Fruit fly (Drosophila melanogaster) whole organism, adult: ENCODE data around the gene CG32212.

Experiments used
- CG11617 ChIP-seq: fragments of 200-800 bp; sonication (Bioruptor generic); optimal IDR thresholded peaks from 2 replicates; lab custom pipeline; 2017; ENCODE audit warnings: mild to moderate bottlenecking, missing biosample characterization, missing genetic modification reagents, missing genetic modification characterization
- CG12768 ChIP-seq: fragments of 200-800 bp; sonication (Bioruptor generic); optimal IDR thresholded peaks from 2 replicates; lab custom pipeline; 2017; ENCODE audit warnings: missing biosample characterization, missing genetic modification characterization, mild to moderate bottlenecking, moderate library complexity, missing genetic modification reagents
- CG14711 ChIP-seq: fragments of 200-800 bp; sonication (Bioruptor generic); optimal IDR thresholded peaks from 2 replicates; lab custom pipeline; 2018; ENCODE audit warnings: missing biosample characterization, mild to moderate bottlenecking, missing genetic modification characterization, moderate library complexity
- CG1620 ChIP-seq: fragments of 200-800 bp; sonication (Bioruptor generic); optimal IDR thresholded peaks from 2 replicates; lab custom pipeline; 2016; ENCODE audit warnings: missing biosample characterization, missing genetic modification characterization
- CG33017 ChIP-seq: fragments of 200-800 bp; sonication (Bioruptor generic); optimal IDR thresholded peaks from 2 replicates; lab custom pipeline; 2018; ENCODE audit warnings: missing biosample characterization, mild to moderate bottlenecking, missing genetic modification characterization, moderate library complexity
- CG5204 ChIP-seq: fragments of 200-800 bp; sonication (Bioruptor generic); optimal IDR thresholded peaks from 2 replicates; lab custom pipeline; 2016; ENCODE audit warnings: missing biosample characterization, missing genetic modification characterization
- CG7045 ChIP-seq: fragments of 200-800 bp; sonication (Bioruptor generic); optimal IDR thresholded peaks from 2 replicates; lab custom pipeline; 2017; ENCODE audit warnings: missing biosample characterization, mild to moderate bottlenecking, missing genetic modification characterization
- CG7101 ChIP-seq: fragments of 200-800 bp; sonication (Bioruptor generic); optimal IDR thresholded peaks from 2 replicates; lab custom pipeline; 2018; ENCODE audit warnings: missing biosample characterization, mild to moderate bottlenecking, missing genetic modification characterization, moderate library complexity
- Clk ChIP-seq: fragments of 200-800 bp; sonication (Bioruptor generic); optimal IDR thresholded peaks from 2 replicates; lab custom pipeline; 2017; ENCODE audit warnings: missing biosample characterization, missing genetic modification characterization
- Crg-1 ChIP-seq: fragments of 200-800 bp; sonication (Bioruptor generic); optimal IDR thresholded peaks from 2 replicates; lab custom pipeline; 2016; ENCODE audit warnings: missing biosample characterization, missing genetic modification characterization
- Hr96 ChIP-seq: fragments of 200-800 bp; sonication (Bioruptor generic); optimal IDR thresholded peaks from 2 replicates; lab custom pipeline; 2016; ENCODE audit warnings: missing biosample characterization, missing genetic modification characterization
- Mnt ChIP-seq: fragments of 200-800 bp; sonication (Bioruptor generic); optimal IDR thresholded peaks from 2 replicates; lab custom pipeline; 2016; ENCODE audit warnings: missing biosample characterization, mild to moderate bottlenecking, missing genetic modification characterization
- bab1 ChIP-seq: fragments of 200-800 bp; sonication (Bioruptor generic); optimal IDR thresholded peaks from 3 replicates; lab custom pipeline; 2019; ENCODE audit warnings: missing biosample characterization, mild to moderate bottlenecking, missing genetic modification characterization, moderate library complexity
- cic ChIP-seq: fragments of 200-800 bp; sonication (Bioruptor generic); optimal IDR thresholded peaks from 2 replicates; lab custom pipeline; 2017; ENCODE audit warnings: missing biosample characterization, mild to moderate bottlenecking, missing genetic modification characterization, moderate library complexity
- cnc ChIP-seq, 2 experiments: fragments of >200 bp; optimal IDR thresholded peaks; 2 replicates each; lab custom pipeline; 2017
- kay ChIP-seq: fragments of 200-800 bp; sonication (Bioruptor generic); peaks from one replicate; lab custom pipeline; 2016; ENCODE audit warnings: missing biosample characterization, missing genetic modification characterization, borderline replicate concordance
- ovo ChIP-seq: fragments of 200-800 bp; sonication (Bioruptor generic); optimal IDR thresholded peaks from 2 replicates; lab custom pipeline; 2016; ENCODE audit warnings: missing biosample characterization, missing genetic modification characterization
- pad ChIP-seq: fragments of 200-800 bp; sonication (Bioruptor generic); optimal IDR thresholded peaks from 3 replicates; lab custom pipeline; 2017; ENCODE audit warnings: missing biosample characterization, missing genetic modification characterization, mild to moderate bottlenecking, moderate library complexity, missing genetic modification reagents
- tj ChIP-seq: fragments of 200-800 bp; sonication (Bioruptor generic); optimal IDR thresholded peaks from 3 replicates; lab custom pipeline; 2017; ENCODE audit warnings: missing biosample characterization, mild to moderate bottlenecking, missing genetic modification characterization, moderate library complexity
- toe ChIP-seq: fragments of 200-800 bp; sonication (Bioruptor generic); optimal IDR thresholded peaks from 2 replicates; lab custom pipeline; 2016; ENCODE audit warnings: missing biosample characterization, missing genetic modification characterization

The CG32212 gene

dm6 chr3L:19521093-19521492, 33.7 kb downstream of the CG32212 start:
- TF ChIP-seq Hr96 (GFP tag; lab: Kevin White, UChicago) (no peak), ovo (no peak), bab1 (no peak), tj (GFP tag; lab: Kevin White, UChicago) (no peak), toe (GFP tag; lab: Kevin White, UChicago) (no peak), Crg-1 (GFP tag; lab: Kevin White, UChicago) (no peak), CG12768 (GFP tag; lab: Kevin White, UChicago) (no peak), CG1620 (GFP tag; lab: Kevin White, UChicago) (no peak), CG5204 (GFP tag; lab: Kevin White, UChicago) (no peak), CG7045 (GFP tag; lab: Kevin White, UChicago) (no peak), CG11617 (GFP tag; lab: Kevin White, UChicago) (no peak), CG33017 (tag; lab: Kevin White, UChicago) (no peak)

dm6 chr3L:19524690-19525089, 37.3 kb downstream of the CG32212 start:
- TF ChIP-seq ovo (no peak), Mnt (GFP tag; lab: Kevin White, UChicago) (no peak), CG12768 (GFP tag; lab: Kevin White, UChicago) (no peak), pad (no peak), CG33017 (tag; lab: Kevin White, UChicago) (no peak), CG7045 (GFP tag; lab: Kevin White, UChicago) (no peak), tj (GFP tag; lab: Kevin White, UChicago) (no peak), CG1620 (GFP tag; lab: Kevin White, UChicago) (no peak), toe (GFP tag; lab: Kevin White, UChicago) (no peak)

dm6 chr3L:19525736-19526135, 38.4 kb downstream of the CG32212 start:
- TF ChIP-seq ovo, result no peak
- no peak for TF ChIP-seq CG7045 (GFP tag; lab: Kevin White, UChicago)
- TF ChIP-seq bab1, result no peak
- TF ChIP-seq Clk (GFP tag; lab: Kevin White, UChicago), result no peak
- TF ChIP-seq Crg-1 (GFP tag; lab: Kevin White, UChicago), result no peak
- no peak for TF ChIP-seq Hr96 (GFP tag; lab: Kevin White, UChicago)
- TF ChIP-seq kay (GFP tag; lab: Kevin White, UChicago), result no peak
- no peak for TF ChIP-seq tj (GFP tag; lab: Kevin White, UChicago)
- no peak for TF ChIP-seq CG14711
- TF ChIP-seq toe (GFP tag; lab: Kevin White, UChicago), result no peak
- no peak for TF ChIP-seq cic (GFP tag; lab: Kevin White, UChicago)
- no peak for TF ChIP-seq CG1620 (GFP tag; lab: Kevin White, UChicago)
- no peak for TF ChIP-seq CG12768 (GFP tag; lab: Kevin White, UChicago)
- TF ChIP-seq CG7101, result no peak
- TF ChIP-seq CG11617 (GFP tag; lab: Kevin White, UChicago), result no peak

- TF ChIP-seq toe (GFP tag; lab: Kevin White, UChicago) (no peak), CG14711 (no peak), cnc (optimal IDR thresholded peaks at IDR 0.05; lab: Kevin White, UChicago) (no peak), CG11617 (GFP tag; lab: Kevin White, UChicago) (no peak), Clk (GFP tag; lab: Kevin White, UChicago) (no peak), ovo (no peak)
Measured at dm6 chr3L:19528547-19528946, 41.2 kb downstream of the CG32212 start.

dm6 chr3L:19532443-19532842, 45.1 kb downstream of the CG32212 start, which contains the start of gene Cpr76Bd:
Cpr76Bd (plus strand) TSS chr3L:19532743.
- TF ChIP-seq CG11617 (GFP tag; lab: Kevin White, UChicago), result no peak
- TF ChIP-seq CG7101, result no peak
- TF ChIP-seq CG1620 (GFP tag; lab: Kevin White, UChicago), result no peak
- no peak for TF ChIP-seq kay (GFP tag; lab: Kevin White, UChicago)
- no peak for TF ChIP-seq CG33017 (tag; lab: Kevin White, UChicago)
- TF ChIP-seq Hr96 (GFP tag; lab: Kevin White, UChicago), result no peak
- no peak for TF ChIP-seq CG14711
- no peak for TF ChIP-seq cnc (optimal IDR thresholded peaks at IDR 0.05; lab: Kevin White, UChicago)
- TF ChIP-seq tj (GFP tag; lab: Kevin White, UChicago), result no peak
- no peak for TF ChIP-seq CG5204 (GFP tag; lab: Kevin White, UChicago)
- TF ChIP-seq cic (GFP tag; lab: Kevin White, UChicago), result no peak
